Worm (Caenorhabditis elegans) whole organism, L2 larva: ENCODE measurements around the gene F37C12.21.

ENCODE experiments used
- R02D3.7 ChIP-seq: fragments of 150-350 bp; optimal IDR thresholded peaks from 2 replicates; lab custom pipeline; 2014; ENCODE audit warnings: missing biosample characterization, missing genetic modification characterization
- ZK546.5 ChIP-seq: sonication (generic microtip); optimal IDR thresholded peaks from 2 replicates; lab custom pipeline; 2017; ENCODE audit warnings: missing biosample characterization, missing genetic modification characterization
- alr-1 ChIP-seq: fragments of 150-350 bp; optimal IDR thresholded peaks from 2 replicates; lab custom pipeline; 2014; ENCODE audit warnings: missing biosample characterization, missing genetic modification characterization
- aly-2 ChIP-seq: fragments of 150-350 bp; optimal IDR thresholded peaks from 2 replicates; lab custom pipeline; 2014; ENCODE audit warnings: missing biosample characterization, missing genetic modification characterization
- ama-1 ChIP-seq: fragments of 150-350 bp; optimal IDR thresholded peaks from 2 replicates; lab custom pipeline; 2018; ENCODE audit warnings: inconsistent platforms
- blmp-1 ChIP-seq: sonication (generic microtip); optimal IDR thresholded peaks from 2 replicates; lab custom pipeline; 2017; ENCODE audit warnings: missing genetic modification characterization, mild to moderate bottlenecking, missing compliant biosample characterization, antibody characterized with exemption, moderate library complexity; ENCODE audit not compliant: insufficient read depth
- ceh-16 ChIP-seq: fragments of 150-350 bp; optimal IDR thresholded peaks from 2 replicates; lab custom pipeline; 2014; ENCODE audit warnings: missing biosample characterization, missing genetic modification characterization
- ceh-82 ChIP-seq: fragments of 150-350 bp; optimal IDR thresholded peaks from 2 replicates; lab custom pipeline; 2014; ENCODE audit warnings: missing biosample characterization, missing genetic modification characterization
- crh-2 ChIP-seq: sonication (generic microtip); optimal IDR thresholded peaks from 2 replicates; lab custom pipeline; 2017; ENCODE audit warnings: missing biosample characterization, missing genetic modification characterization
- dmd-4 ChIP-seq: sonication (generic microtip); optimal IDR thresholded peaks from 2 replicates; lab custom pipeline; 2017; ENCODE audit warnings: missing biosample characterization, missing genetic modification characterization
- egl-27 ChIP-seq: sonication (generic microtip); optimal IDR thresholded peaks from 3 replicates; lab custom pipeline; 2017; ENCODE audit warnings: missing biosample characterization, missing genetic modification reagents, missing genetic modification characterization
- fos-1 ChIP-seq: fragments of 150-350 bp; optimal IDR thresholded peaks from 2 replicates; lab custom pipeline; 2014; ENCODE audit warnings: missing biosample characterization, missing genetic modification characterization
- gmeb-1 ChIP-seq: fragments of 150-350 bp; optimal IDR thresholded peaks from 2 replicates; lab custom pipeline; 2014; ENCODE audit warnings: missing biosample characterization, missing genetic modification characterization
- lin-11 ChIP-seq: fragments of 150-350 bp; sonication (generic microtip); optimal IDR thresholded peaks from 2 replicates; lab custom pipeline; 2014; ENCODE audit warnings: missing biosample characterization, missing genetic modification characterization, inconsistent platforms, mixed read lengths
- lin-13 ChIP-seq: fragments of 150-350 bp; optimal IDR thresholded peaks from 2 replicates; lab custom pipeline; 2014; ENCODE audit warnings: missing biosample characterization, missing genetic modification reagents, missing genetic modification characterization
- lin-39 ChIP-seq: fragments of 150-350 bp; optimal IDR thresholded peaks from 2 replicates; lab custom pipeline; 2014; ENCODE audit warnings: missing biosample characterization, missing genetic modification reagents, missing genetic modification characterization
- lsy-2 ChIP-seq, 2 experiments: fragments of 150-350 bp in 1 of 2; sonication (generic microtip) in 1 of 2; optimal IDR thresholded peaks; 2 replicates each; lab custom pipeline; 2014 to 2017; ENCODE audit warnings: missing biosample characterization in 2 of 2, missing genetic modification characterization in 2 of 2
- mab-5 ChIP-seq: fragments of 150-350 bp; optimal IDR thresholded peaks from 2 replicates; lab custom pipeline; 2014; ENCODE audit warnings: missing biosample characterization, missing genetic modification characterization
- mbf-1 ChIP-seq: sonication (generic microtip); optimal IDR thresholded peaks from 2 replicates; lab custom pipeline; 2017; ENCODE audit warnings: missing biosample characterization, missing genetic modification characterization
- mdl-1 ChIP-seq, 2 experiments: fragments of 150-350 bp in 1 of 2; sonication (generic microtip) in 1 of 2; optimal IDR thresholded peaks; 2 replicates each; lab custom pipeline; 2017; ENCODE audit warnings: missing biosample characterization in 2 of 2, missing genetic modification characterization in 2 of 2
- nhr-10 ChIP-seq: sonication (generic microtip); optimal IDR thresholded peaks from 2 replicates; lab custom pipeline; 2017; ENCODE audit warnings: missing biosample characterization, missing genetic modification characterization
- nhr-129 ChIP-seq: fragments of 150-350 bp; optimal IDR thresholded peaks from 2 replicates; lab custom pipeline; 2014; ENCODE audit warnings: missing biosample characterization, missing genetic modification characterization
- nhr-21 ChIP-seq: fragments of 150-350 bp; optimal IDR thresholded peaks from 2 replicates; lab custom pipeline; 2014; ENCODE audit warnings: missing biosample characterization, missing genetic modification characterization
- nhr-23 ChIP-seq: fragments of 150-350 bp; optimal IDR thresholded peaks from 2 replicates; lab custom pipeline; 2014; ENCODE audit warnings: missing biosample characterization, missing genetic modification reagents, missing genetic modification characterization
- nhr-237 ChIP-seq: fragments of 150-350 bp; optimal IDR thresholded peaks from 2 replicates; lab custom pipeline; 2014; ENCODE audit warnings: missing biosample characterization, missing genetic modification characterization
- nhr-25 ChIP-seq: fragments of 150-350 bp; sonication (generic microtip); optimal IDR thresholded peaks from 3 replicates; lab custom pipeline; 2014; ENCODE audit warnings: missing biosample characterization, missing genetic modification characterization
- nhr-6 ChIP-seq: fragments of 150-350 bp; optimal IDR thresholded peaks from 2 replicates; lab custom pipeline; 2014; ENCODE audit warnings: missing biosample characterization, missing genetic modification characterization
- nhr-77 ChIP-seq: fragments of 150-350 bp; optimal IDR thresholded peaks from 2 replicates; lab custom pipeline; 2014; ENCODE audit warnings: missing biosample characterization, missing genetic modification characterization
- peb-1 ChIP-seq: fragments of 150-350 bp; optimal IDR thresholded peaks from 2 replicates; lab custom pipeline; 2014; ENCODE audit warnings: missing biosample characterization, missing genetic modification characterization
- sem-4 ChIP-seq: fragments of 150-350 bp; optimal IDR thresholded peaks from 2 replicates; lab custom pipeline; 2014; ENCODE audit warnings: missing biosample characterization, missing genetic modification reagents, missing genetic modification characterization
- sma-3 ChIP-seq: sonication (generic microtip); optimal IDR thresholded peaks from 2 replicates; lab custom pipeline; 2016; ENCODE audit warnings: missing genetic modification reagents, missing genetic modification characterization, missing compliant biosample characterization
- sma-9 ChIP-seq, 2 experiments: fragments of 150-350 bp in 1 of 2; sonication (generic microtip) in 1 of 2; optimal IDR thresholded peaks; 2 replicates each; lab custom pipeline; 2014 to 2016; ENCODE audit warnings: missing genetic modification characterization in 2 of 2, mild to moderate bottlenecking in 1 of 2, missing biosample characterization in 1 of 2, missing compliant biosample characterization in 1 of 2, missing genetic modification reagents in 1 of 2, moderate library complexity in 1 of 2
- snpc-4 ChIP-seq: fragments of 150-350 bp; optimal IDR thresholded peaks from 2 replicates; lab custom pipeline; 2014; ENCODE audit warnings: missing biosample characterization, missing genetic modification characterization
- unc-39 ChIP-seq: fragments of 150-350 bp; optimal IDR thresholded peaks from 2 replicates; lab custom pipeline; 2014; ENCODE audit warnings: missing biosample characterization, missing genetic modification characterization
- unc-55 ChIP-seq: fragments of 150-350 bp; sonication (generic microtip); optimal IDR thresholded peaks from 3 replicates; lab custom pipeline; 2014; ENCODE audit warnings: missing biosample characterization, missing genetic modification reagents, missing genetic modification characterization
- unc-62 ChIP-seq: fragments of 150-350 bp; optimal IDR thresholded peaks from 2 replicates; lab custom pipeline; 2014; ENCODE audit warnings: missing biosample characterization, missing genetic modification reagents, missing genetic modification characterization
- zag-1 ChIP-seq: fragments of 150-350 bp; optimal IDR thresholded peaks from 2 replicates; lab custom pipeline; 2014; ENCODE audit warnings: missing biosample characterization, missing genetic modification characterization
- ztf-1 ChIP-seq: fragments of 200-800 bp; sonication (Bioruptor generic); conservative IDR thresholded peaks from 2 replicates; pipeline ENCODE4 v1.3.6; 2022; ENCODE audit warnings: missing genetic modification characterization, missing compliant biosample characterization
- ztf-11 ChIP-seq: sonication (generic microtip); optimal IDR thresholded peaks from 2 replicates; lab custom pipeline; 2017; ENCODE audit warnings: missing biosample characterization, missing genetic modification characterization

F37C12.21 gene

ce11 chrIII:7201378-7202256 is 13.5 kb downstream of the F37C12.21 start, which contains the start of gene dpy-31:
dpy-31 (plus strand) TSS chrIII:7202206.
- no peak for TF ChIP-seq unc-55 (GFP tag; lab: Kevin White, UChicago)
- no peak for TF ChIP-seq ama-1
- TF ChIP-seq ceh-16 (tag; lab: Kevin White, UChicago), result peak; percentile 22
- TF ChIP-seq nhr-21 (tag; lab: Kevin White, UChicago), result peak; percentile 64
- no peak for TF ChIP-seq unc-39 (tag; lab: Kevin White, UChicago)
- peak; percentile 57 for TF ChIP-seq sma-9 (GFP tag; optimal IDR thresholded peaks at IDR 0.05; lab: Kevin White, UChicago)
- no peak for TF ChIP-seq sma-9 (tag; optimal IDR thresholded peaks at IDR 0.05; lab: Kevin White, UChicago)
- peak; percentile 88 for TF ChIP-seq egl-27 (tag; lab: Kevin White, UChicago)
- TF ChIP-seq fos-1 (tag; lab: Kevin White, UChicago), result peak; percentile 27
- peak; percentile 33 for TF ChIP-seq sma-3 (GFP tag; lab: Kevin White, UChicago)
- TF ChIP-seq R02D3.7 (tag; lab: Kevin White, UChicago), result no peak
- TF ChIP-seq unc-62 (GFP tag; lab: Kevin White, UChicago), result no peak
- TF ChIP-seq nhr-237 (tag; lab: Kevin White, UChicago), result no peak
- peak; percentile 90 for TF ChIP-seq nhr-25
- TF ChIP-seq lsy-2 (tag; optimal IDR thresholded peaks at IDR 0.05; lab: Kevin White, UChicago), result peak in 1 of 2 experiments; percentile 37
- no peak for TF ChIP-seq snpc-4 (tag; lab: Kevin White, UChicago)
- TF ChIP-seq crh-2 (tag; lab: Kevin White, UChicago), result peak; percentile 39
- TF ChIP-seq blmp-1 (tag; lab: Kevin White, UChicago), result peak; percentile 99
- TF ChIP-seq alr-1, result no peak

ce11 chrIII:7203130-7203775 is 15.1 kb downstream of the F37C12.21 start:
- no peak for TF ChIP-seq R02D3.7 (tag; lab: Kevin White, UChicago)
- TF ChIP-seq lin-11 (tag; lab: Kevin White, UChicago), result no peak
- TF ChIP-seq ztf-1 (GFP tag; lab: Robert Waterston, UW), result no peak
- TF ChIP-seq blmp-1 (tag; lab: Kevin White, UChicago), result peak; percentile 6
- TF ChIP-seq sma-9 (GFP tag; optimal IDR thresholded peaks at IDR 0.05; lab: Kevin White, UChicago), result peak; percentile 50
- TF ChIP-seq sma-9 (tag; optimal IDR thresholded peaks at IDR 0.05; lab: Kevin White, UChicago), result no peak
- TF ChIP-seq mab-5 (tag; lab: Kevin White, UChicago), result no peak
- TF ChIP-seq peb-1, result no peak
- TF ChIP-seq ztf-11 (tag; lab: Kevin White, UChicago), result no peak
- no peak for TF ChIP-seq sem-4
- no peak for TF ChIP-seq ama-1
- TF ChIP-seq mdl-1 (tag; optimal IDR thresholded peaks at IDR 0.05; lab: Kevin White, UChicago), result no peak
- TF ChIP-seq nhr-77 (tag; lab: Kevin White, UChicago), result no peak
- no peak for TF ChIP-seq unc-55 (GFP tag; lab: Kevin White, UChicago)
- TF ChIP-seq nhr-10 (tag; lab: Kevin White, UChicago), result no peak
- TF ChIP-seq ZK546.5 (tag; lab: Kevin White, UChicago), result no peak
- TF ChIP-seq fos-1 (tag; lab: Kevin White, UChicago), result peak; percentile 42
- TF ChIP-seq gmeb-1 (tag; lab: Kevin White, UChicago), result peak; percentile 45
- TF ChIP-seq mbf-1 (tag; lab: Kevin White, UChicago), result no peak
- TF ChIP-seq unc-62 (GFP tag; lab: Kevin White, UChicago), result no peak
- no peak for TF ChIP-seq dmd-4 (tag; lab: Kevin White, UChicago)
- TF ChIP-seq nhr-23, result no peak
- TF ChIP-seq lin-13 (GFP tag; lab: Kevin White, UChicago), result no peak
- TF ChIP-seq snpc-4 (tag; lab: Kevin White, UChicago), result no peak
- TF ChIP-seq nhr-237 (tag; lab: Kevin White, UChicago), result no peak
- no peak for TF ChIP-seq lin-39 (tag; lab: Kevin White, UChicago)
- TF ChIP-seq nhr-25, result peak; percentile 67
- peak; percentile 75 for TF ChIP-seq egl-27 (tag; lab: Kevin White, UChicago)
- TF ChIP-seq lsy-2 (tag; optimal IDR thresholded peaks at IDR 0.05; lab: Kevin White, UChicago), result peak in 1 of 2 experiments; percentile 20
- TF ChIP-seq zag-1, result no peak
- TF ChIP-seq ceh-82, result no peak
- TF ChIP-seq nhr-129 (tag; lab: Kevin White, UChicago), result no peak
- no peak for TF ChIP-seq ceh-16 (tag; lab: Kevin White, UChicago)
- TF ChIP-seq sma-3 (GFP tag; lab: Kevin White, UChicago), result peak; percentile 27
- peak; percentile 65 for TF ChIP-seq nhr-21 (tag; lab: Kevin White, UChicago)
- no peak for TF ChIP-seq unc-39 (tag; lab: Kevin White, UChicago)
- TF ChIP-seq aly-2 (tag; lab: Kevin White, UChicago), result no peak
- TF ChIP-seq nhr-6, result no peak
